Worm (Caenorhabditis elegans): Measurements from ENCODE around the gene Y41E3.7.

Y41E3.7 gene

DNA sequence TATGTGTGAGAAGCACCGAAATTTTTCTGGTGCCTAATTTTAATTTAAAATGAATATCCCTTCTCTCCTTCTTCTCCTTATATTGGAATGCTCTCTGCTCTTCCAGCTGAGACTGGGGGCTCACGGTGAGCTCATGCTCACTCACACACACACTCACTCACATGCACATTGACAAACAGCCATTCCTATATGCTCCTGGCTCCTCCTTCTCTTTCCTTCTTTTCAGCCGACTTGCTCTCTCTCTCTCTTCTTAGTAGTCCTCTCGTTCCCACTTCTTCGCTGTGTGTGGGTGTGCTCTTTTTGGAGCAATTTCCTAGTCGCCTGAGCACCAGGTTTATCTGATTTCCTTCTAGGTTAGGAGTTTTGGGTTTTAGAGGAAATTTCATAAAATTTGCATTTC lies 7.1 kb downstream of the Y41E3.7 start:
- no peak for TF ChIP-seq ceh-16 (tag; optimal IDR thresholded peaks at IDR 0.05)
- TF ChIP-seq unc-62 (GFP tag; optimal IDR thresholded peaks at IDR 0.05) = no peak
- no peak for TF ChIP-seq mdl-1 (tag; optimal IDR thresholded peaks at IDR 0.05)
- no peak for TF ChIP-seq tbx-2 (tag; optimal IDR thresholded peaks at IDR 0.05)
- peak; percentile 69 for TF ChIP-seq nfya-1 (tag; optimal IDR thresholded peaks at IDR 0.05; ENCODE audit: insufficient read depth)
- no peak for TF ChIP-seq ceh-82 (tag; optimal IDR thresholded peaks at IDR 0.05)
- peak; percentile 75 for TF ChIP-seq fkh-10 (GFP tag; optimal IDR thresholded peaks at IDR 0.05)
- TF ChIP-seq aly-2 (tag; optimal IDR thresholded peaks at IDR 0.05) = no peak
- TF ChIP-seq R02D3.7 (tag; optimal IDR thresholded peaks at IDR 0.05) = no peak
- no peak for TF ChIP-seq nhr-77 (tag; optimal IDR thresholded peaks at IDR 0.05)
- no peak for TF ChIP-seq daf-12 (tag; optimal IDR thresholded peaks at IDR 0.05)
- no peak for TF ChIP-seq nhr-25 (tag; optimal IDR thresholded peaks at IDR 0.05)
- TF ChIP-seq nhr-11 (tag; optimal IDR thresholded peaks at IDR 0.05) = no peak
- TF ChIP-seq lin-39 (tag; optimal IDR thresholded peaks at IDR 0.05) = peak; percentile 68
- TF ChIP-seq hmg-11 (tag; optimal IDR thresholded peaks at IDR 0.05) = peak; percentile 47
- TF ChIP-seq fkh-2 (tag; optimal IDR thresholded peaks at IDR 0.05) = no peak
- TF ChIP-seq nhr-67 (tag; optimal IDR thresholded peaks at IDR 0.05) = no peak
- no peak for TF ChIP-seq mml-1 (tag; optimal IDR thresholded peaks at IDR 0.05)
- TF ChIP-seq zag-1 (tag; optimal IDR thresholded peaks at IDR 0.05) = no peak
- no peak for TF ChIP-seq egl-5 (tag; optimal IDR thresholded peaks at IDR 0.05)
- TF ChIP-seq unc-39 (tag; optimal IDR thresholded peaks at IDR 0.05) = no peak
- no peak for TF ChIP-seq nhr-76 (tag; optimal IDR thresholded peaks at IDR 0.05)
- TF ChIP-seq lsy-12 (tag; optimal IDR thresholded peaks at IDR 0.05) = no peak
- TF ChIP-seq nhr-237 (tag; optimal IDR thresholded peaks at IDR 0.05) = no peak
- TF ChIP-seq snpc-4 (tag; optimal IDR thresholded peaks at IDR 0.05) = no peak
- peak; percentile 38 for TF ChIP-seq lin-15B (tag; optimal IDR thresholded peaks at IDR 0.05)
- TF ChIP-seq elt-3 (tag; optimal IDR thresholded peaks at IDR 0.05) = no peak
- TF ChIP-seq elt-1 (tag; optimal IDR thresholded peaks at IDR 0.05) = no peak
- TF ChIP-seq skn-1 (tag; optimal IDR thresholded peaks at IDR 0.05) = peak; percentile 42
- TF ChIP-seq ceh-28 (tag; optimal IDR thresholded peaks at IDR 0.05) = no peak
- TF ChIP-seq nhr-23 (tag; optimal IDR thresholded peaks at IDR 0.05) = no peak

ce11 chrIV:15024426-15024825 lies 10.6 kb downstream of the Y41E3.7 start:
- TF ChIP-seq unc-39 (tag; optimal IDR thresholded peaks at IDR 0.05) = no peak
- TF ChIP-seq nfya-1 (tag; optimal IDR thresholded peaks at IDR 0.05; ENCODE audit: insufficient read depth) = no peak
- no peak for TF ChIP-seq nhr-25 (tag; optimal IDR thresholded peaks at IDR 0.05)
- TF ChIP-seq fkh-2 (tag; optimal IDR thresholded peaks at IDR 0.05) = no peak
- TF ChIP-seq pqm-1 (tag; optimal IDR thresholded peaks at IDR 0.05) = no peak
- no peak for TF ChIP-seq lin-15B (tag; optimal IDR thresholded peaks at IDR 0.05)
- TF ChIP-seq ceh-16 (tag; optimal IDR thresholded peaks at IDR 0.05) = no peak
- no peak for TF ChIP-seq tbx-2 (tag; optimal IDR thresholded peaks at IDR 0.05)
- no peak for TF ChIP-seq hmg-11 (tag; optimal IDR thresholded peaks at IDR 0.05)
- TF ChIP-seq snpc-4 (tag; optimal IDR thresholded peaks at IDR 0.05) = no peak

- TF ChIP-seq pha-4 (tag; optimal IDR thresholded peaks at IDR 0.05) (peak; percentile 78), nhr-12 (tag; optimal IDR thresholded peaks at IDR 0.05) (no peak), snpc-4 (tag; optimal IDR thresholded peaks at IDR 0.05) (peak; percentile 52), eor-1 (tag; optimal IDR thresholded peaks at IDR 0.05) (no peak), nhr-28 (tag; optimal IDR thresholded peaks at IDR 0.05) (no peak), daf-12 (tag; optimal IDR thresholded peaks at IDR 0.05) (no peak), ceh-82 (tag; optimal IDR thresholded peaks at IDR 0.05) (no peak), pqm-1 (tag; optimal IDR thresholded peaks at IDR 0.05) (peak; percentile 2), R02D3.7 (tag; optimal IDR thresholded peaks at IDR 0.05) (peak; percentile 27), lin-15B (tag; optimal IDR thresholded peaks at IDR 0.05) (peak; percentile 69), skn-1 (tag; optimal IDR thresholded peaks at IDR 0.05) (peak; percentile 31), nfya-1 (tag; optimal IDR thresholded peaks at IDR 0.05; ENCODE audit: insufficient read depth) (peak; percentile 70), egl-27 (tag; optimal IDR thresholded peaks at IDR 0.05) (no peak), nhr-23 (tag; optimal IDR thresholded peaks at IDR 0.05) (peak; percentile 17), tbx-2 (tag; optimal IDR thresholded peaks at IDR 0.05) (no peak), ztf-11 (tag; optimal IDR thresholded peaks at IDR 0.05) (no peak), ceh-28 (tag; optimal IDR thresholded peaks at IDR 0.05) (peak; percentile 24)
Measured at ce11 chrIV:15025384-15025783, 11.5 kb downstream of the Y41E3.7 start, which contains the start of gene fcd-2. TSS of gene fcd-2 (plus strand) at chrIV:15025710.
